Worm (Caenorhabditis elegans) whole organism, early embryonic: Measurements from ENCODE around the gene F16B3.2.

Experiments
- B0310.2 ChIP-seq: sonication (generic microtip); optimal IDR thresholded peaks from 2 replicates; lab custom pipeline; 2016; ENCODE audit warnings: mild to moderate bottlenecking, missing genetic modification characterization, missing compliant biosample characterization
- F13C5.2 ChIP-seq: sonication (generic microtip); optimal IDR thresholded peaks from 2 replicates; lab custom pipeline; 2017; ENCODE audit warnings: mild to moderate bottlenecking, missing genetic modification characterization, inconsistent platforms, missing compliant biosample characterization
- aly-1 ChIP-seq: sonication (generic microtip); optimal IDR thresholded peaks from 2 replicates; lab custom pipeline; 2016; ENCODE audit warnings: missing genetic modification characterization, missing compliant biosample characterization
- ama-1 ChIP-seq: fragments of 150-350 bp; optimal IDR thresholded peaks from 2 replicates; lab custom pipeline; 2014
- ceh-13 ChIP-seq: fragments of 200-800 bp; sonication (Bioruptor generic); optimal IDR thresholded peaks from 2 replicates; lab custom pipeline; 2018; ENCODE audit warnings: mild to moderate bottlenecking, missing genetic modification characterization, missing compliant biosample characterization
- ceh-36 ChIP-seq: sonication (generic microtip); optimal IDR thresholded peaks from 2 replicates; lab custom pipeline; 2016; ENCODE audit warnings: missing genetic modification characterization, inconsistent platforms, missing compliant biosample characterization
- ets-7 ChIP-seq: sonication (generic microtip); optimal IDR thresholded peaks from 2 replicates; lab custom pipeline; 2016; ENCODE audit warnings: missing genotype, missing genetic modification characterization, missing compliant biosample characterization
- flt-1 ChIP-seq: fragments of 200-800 bp; sonication (Bioruptor generic); IDR thresholded peaks from 2 replicates; pipeline ENCODE4 v1.3.6; 2022; ENCODE audit warnings: missing genetic modification characterization, missing compliant biosample characterization
- hmbx-1 ChIP-seq: sonication (generic microtip); optimal IDR thresholded peaks from 2 replicates; lab custom pipeline; 2016; ENCODE audit warnings: mild to moderate bottlenecking, missing genetic modification characterization, missing compliant biosample characterization
- hnd-1 ChIP-seq: sonication (generic microtip); optimal IDR thresholded peaks from 2 replicates; lab custom pipeline; 2016; ENCODE audit warnings: missing genetic modification characterization, missing compliant biosample characterization
- sea-1 ChIP-seq: fragments of 200-800 bp; sonication (Bioruptor generic); conservative IDR thresholded peaks from 2 replicates; pipeline ENCODE4 v1.3.6; 2022; ENCODE audit warnings: missing genetic modification characterization, missing compliant biosample characterization
- tbx-11 ChIP-seq: fragments of 200-800 bp; sonication (Bioruptor generic); IDR thresholded peaks from 2 replicates; pipeline ENCODE4 v1.3.6; 2022; ENCODE audit warnings: missing genetic modification characterization, missing compliant biosample characterization
- tra-4 ChIP-seq: sonication (generic microtip); optimal IDR thresholded peaks from 2 replicates; lab custom pipeline; 2017; ENCODE audit warnings: missing genetic modification characterization, missing compliant biosample characterization

DNA sequence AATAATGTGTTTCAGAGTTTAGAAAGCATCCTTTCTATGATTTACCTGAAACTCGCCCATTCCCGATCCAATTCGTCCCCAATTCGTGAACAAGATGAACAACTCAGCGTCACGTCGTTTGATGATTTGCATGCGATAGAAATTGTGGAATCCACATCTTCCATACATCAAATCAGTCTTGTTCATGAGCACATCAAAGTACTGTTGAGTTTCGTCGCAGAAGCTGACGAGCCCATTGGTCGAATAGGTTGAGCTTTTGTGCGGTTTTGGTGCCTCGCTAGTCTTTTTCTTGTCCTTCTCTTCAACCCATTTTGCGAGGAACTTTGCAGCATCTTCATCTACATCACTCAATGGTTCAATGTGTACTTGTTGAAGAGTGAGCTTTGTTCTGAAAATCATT is 37.0 kb upstream of the F16B3.2 start:
- no peak for TF ChIP-seq tbx-11 (GFP tag; lab: Robert Waterston, UW)
- no peak for TF ChIP-seq B0310.2 (tag; lab: Kevin White, UChicago)
- TF ChIP-seq hmbx-1 (tag; lab: Kevin White, UChicago) = no peak
- TF ChIP-seq tra-4 (tag; lab: Kevin White, UChicago) = no peak
- no peak for TF ChIP-seq F13C5.2 (tag; lab: Kevin White, UChicago)
- no peak for TF ChIP-seq ama-1 (lab: Kevin White, UChicago)
- TF ChIP-seq hnd-1 = no peak
- TF ChIP-seq flt-1 (GFP tag; lab: Robert Waterston, UW) = no peak
- no peak for TF ChIP-seq ceh-36 (tag; lab: Kevin White, UChicago)
- TF ChIP-seq ceh-13 (GFP tag; lab: Kevin White, UChicago) = no peak
- no peak for TF ChIP-seq aly-1 (tag; lab: Kevin White, UChicago)
- no peak for TF ChIP-seq ets-7 (tag; lab: Kevin White, UChicago)
- no peak for TF ChIP-seq sea-1 (GFP tag; lab: Robert Waterston, UW)
